Worm (Caenorhabditis elegans): ENCODE measurements around the gene unc-112.

unc-112 gene

DNA sequence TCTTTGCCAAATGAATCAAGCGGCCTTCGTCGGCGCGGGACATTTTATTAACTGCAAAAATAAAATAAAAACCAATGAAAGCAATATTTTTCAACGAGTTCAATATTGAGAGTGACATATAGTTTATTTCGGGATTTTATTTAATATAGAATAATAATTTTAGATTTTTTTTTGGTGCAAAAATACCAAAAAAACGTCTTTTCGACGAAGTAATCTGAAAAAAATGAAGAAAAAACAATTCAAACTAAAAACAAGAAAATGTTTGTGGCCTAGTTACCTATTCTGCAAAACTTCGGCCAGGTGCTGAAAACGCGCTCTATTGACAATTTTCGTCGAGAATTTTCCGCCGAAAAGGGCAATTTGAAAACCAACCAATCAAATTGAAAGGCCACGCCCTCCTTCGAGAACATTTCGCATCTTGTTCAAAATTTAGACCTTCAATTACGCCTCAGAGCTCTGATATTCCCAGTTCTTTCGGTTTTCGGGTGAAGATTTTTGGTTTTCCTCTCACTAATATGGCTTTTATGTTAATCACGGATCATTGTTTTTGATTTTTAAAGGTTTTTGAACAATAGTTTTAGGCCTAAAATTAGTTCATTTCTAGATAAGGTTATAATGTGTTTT is 10.9 kb downstream of the unc-112 start, which contains the start of gene C47E8.4 (continued):
- TF ChIP-seq nhr-85 (tag) (peak; percentile 99), nhr-71 (tag; optimal IDR thresholded peaks at IDR 0.05) (peak; percentile 100), pax-3 (tag; optimal IDR thresholded peaks at IDR 0.05) (peak; percentile 100), unc-98 (GFP tag; IDR thresholded peaks at IDR 0.05) (peak; percentile 97), fkh-8 (tag; optimal IDR thresholded peaks at IDR 0.05) (peak; percentile 100), grh-1 (GFP tag; IDR thresholded peaks at IDR 0.05) (peak; percentile 98), mdl-1 (tag; optimal IDR thresholded peaks at IDR 0.05) (peak in 1 of 2 experiments; percentile 90), sup-37 (GFP tag; optimal IDR thresholded peaks at IDR 0.05) (peak; percentile 93), ceh-63 (GFP tag; optimal IDR thresholded peaks at IDR 0.05) (peak; percentile 96), ces-1 (GFP tag; optimal IDR thresholded peaks at IDR 0.05) (no peak), unc-130 (tag; optimal IDR thresholded peaks at IDR 0.05) (peak; percentile 97), dpl-1 (GFP tag; optimal IDR thresholded peaks at IDR 0.05) (peak; percentile 90), snu-23 (GFP tag; optimal IDR thresholded peaks at IDR 0.05) (peak; percentile 99), unc-62 (GFP tag; optimal IDR thresholded peaks at IDR 0.05) (peak; percentile 75), lin-39 (tag; optimal IDR thresholded peaks at IDR 0.05) (peak; percentile 97), lir-3 (tag; optimal IDR thresholded peaks at IDR 0.05; ENCODE audit: poor library complexity) (peak; percentile 99), jun-1 (tag; optimal IDR thresholded peaks at IDR 0.05) (peak; percentile 98), aly-2 (tag; optimal IDR thresholded peaks at IDR 0.05) (peak; percentile 95), egl-13 (tag; optimal IDR thresholded peaks at IDR 0.05) (peak; percentile 99), ceh-88 (GFP tag; IDR thresholded peaks at IDR 0.05) (peak; percentile 96), rnt-1 (tag; optimal IDR thresholded peaks at IDR 0.05) (peak; percentile 99), mep-1 (tag; optimal IDR thresholded peaks at IDR 0.05) (peak; percentile 98), isw-1 (GFP tag; IDR thresholded peaks at IDR 0.05) (peak; percentile 100), unc-86 (tag; optimal IDR thresholded peaks at IDR 0.05) (peak; percentile 99), Y116A8C.19 (tag; optimal IDR thresholded peaks at IDR 0.05; ENCODE audit: borderline replicate concordance) (peak; percentile 97), elt-3 (tag; optimal IDR thresholded peaks at IDR 0.05) (peak in 4 of 6 experiments; percentile 12 to 99 (median 89)), nhr-19 (GFP tag; conservative IDR thresholded peaks at IDR 0.05) (peak; percentile 99), ets-5 (GFP tag; IDR thresholded peaks at IDR 0.05) (no peak), fkh-4 (tag; optimal IDR thresholded peaks at IDR 0.05; ENCODE audit: borderline replicate concordance) (peak; percentile 99), nhr-76 (tag; optimal IDR thresholded peaks at IDR 0.05) (peak; percentile 83), nhr-84 (tag; optimal IDR thresholded peaks at IDR 0.05) (peak; percentile 49), zag-1 (tag; optimal IDR thresholded peaks at IDR 0.05) (peak; percentile 93)

DNA sequence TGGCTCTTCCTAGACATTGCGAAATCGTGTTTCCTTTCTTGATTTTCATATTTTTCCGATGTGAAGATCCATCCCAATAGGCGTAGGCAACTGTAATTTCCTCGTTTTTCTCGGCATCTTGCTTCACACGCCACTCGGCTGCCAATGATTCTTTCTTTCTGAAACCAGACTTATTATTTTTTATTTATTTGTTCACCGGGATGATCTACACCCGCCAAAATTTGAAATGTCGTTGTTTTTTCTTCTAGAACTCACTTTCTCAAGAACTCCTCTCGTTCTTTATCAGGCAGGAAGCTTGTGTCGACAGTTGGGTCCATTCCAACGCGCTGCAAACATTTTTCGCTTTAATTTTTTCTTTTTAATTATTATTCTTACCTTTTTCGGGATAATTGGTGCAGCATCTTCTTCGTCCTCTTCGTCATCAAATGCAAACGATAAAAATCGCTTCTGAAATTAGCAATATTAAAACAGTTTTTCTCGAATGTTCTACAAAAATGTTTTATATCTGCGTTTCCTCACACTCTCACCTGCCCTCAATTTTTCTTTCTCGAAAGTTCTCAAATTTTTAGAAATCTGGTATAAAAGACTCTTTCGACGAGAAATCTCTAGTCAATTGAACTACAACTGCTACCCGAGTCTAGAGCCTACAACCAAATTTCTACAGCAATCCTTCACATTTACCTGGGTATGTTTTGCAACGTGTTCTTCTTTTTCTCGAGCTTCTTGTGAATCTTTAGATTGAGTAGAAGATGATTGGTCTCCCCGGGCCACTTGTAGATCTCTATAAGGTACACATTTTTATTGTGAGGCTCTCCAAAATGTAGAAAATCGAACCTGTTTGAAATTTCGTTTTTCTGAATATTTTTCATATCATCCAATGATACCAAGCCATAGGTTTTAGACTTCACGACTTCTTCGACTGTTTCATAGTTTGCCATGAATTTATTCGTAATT is 11.8 kb downstream of the unc-112 start, which contains the start of gene hsp-90:
Gene hsp-90 (plus strand): TSS at position 560 of the 954 bp plus-strand sequence.
- no peak for TF ChIP-seq unc-86 (tag; optimal IDR thresholded peaks at IDR 0.05)
- no peak for TF ChIP-seq dsc-1 (tag; optimal IDR thresholded peaks at IDR 0.05)
- TF ChIP-seq efl-1 (optimal IDR thresholded peaks at IDR 0.05), result no peak
- peak in 1 of 2 experiments; percentile 50 for TF ChIP-seq efl-1 (GFP tag; optimal IDR thresholded peaks at IDR 0.05 in 1 of 2)
- TF ChIP-seq snu-23 (GFP tag; optimal IDR thresholded peaks at IDR 0.05), result peak; percentile 3
- TF ChIP-seq nhr-20 (tag; optimal IDR thresholded peaks at IDR 0.05), result peak; percentile 8

DNA sequence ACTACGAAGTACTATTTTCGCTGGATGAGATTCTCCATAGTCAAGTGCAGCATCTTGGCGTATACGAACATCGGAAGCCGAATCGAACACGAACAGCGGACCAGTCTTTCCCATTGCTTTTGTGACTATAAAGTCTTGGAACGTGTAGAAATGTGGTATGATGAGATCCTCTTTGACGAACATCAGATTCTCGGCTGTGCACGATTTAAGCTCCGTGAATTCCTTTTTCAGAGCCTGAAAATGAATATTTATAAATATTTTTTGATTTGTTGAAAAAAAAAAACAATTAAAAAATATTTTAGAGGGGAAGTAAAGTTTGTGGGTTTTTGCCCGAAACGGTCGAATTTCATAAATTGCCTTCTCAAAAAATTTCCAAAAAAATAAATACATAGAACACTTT is 12.5 kb downstream of the unc-112 start:
- TF ChIP-seq xbp-1 (tag; optimal IDR thresholded peaks at IDR 0.05), result no peak
- no peak for TF ChIP-seq efl-1 (optimal IDR thresholded peaks at IDR 0.05)
- peak in 1 of 2 experiments; percentile 90 for TF ChIP-seq efl-1 (GFP tag; optimal IDR thresholded peaks at IDR 0.05 in 1 of 2)

Data from whole organism, L1 larva.